Fruit fly (Drosophila melanogaster) whole organism, pupa: ENCODE measurements around the gene Utx.

Source experiments
- CG10348 ChIP-seq: fragments of 200-800 bp; sonication (Bioruptor generic); IDR thresholded peaks from 2 replicates; pipeline ENCODE4 v1.3.6; 2022; ENCODE audit warnings: missing biosample characterization, missing genetic modification characterization
- CG12605 ChIP-seq: fragments of 200-800 bp; sonication (Bioruptor generic); IDR thresholded peaks from 2 replicates; pipeline ENCODE4 v1.3.6; 2022; ENCODE audit warnings: missing biosample characterization, missing genetic modification characterization
- CG13204 ChIP-seq: fragments of 200-800 bp; sonication (Bioruptor generic); optimal IDR thresholded peaks from 2 replicates; lab custom pipeline; 2018; ENCODE audit warnings: missing biosample characterization, mild to moderate bottlenecking, missing genetic modification characterization, moderate library complexity
- CG14655 ChIP-seq: fragments of 200-800 bp; sonication (Bioruptor generic); optimal IDR thresholded peaks from 3 replicates; lab custom pipeline; 2017; ENCODE audit warnings: mild to moderate bottlenecking, missing biosample characterization, missing genetic modification reagents, missing genetic modification characterization
- CG15710 ChIP-seq: fragments of 200-800 bp; sonication (Bioruptor generic); optimal IDR thresholded peaks from 2 replicates; lab custom pipeline; 2018; ENCODE audit warnings: missing biosample characterization, mild to moderate bottlenecking, missing genetic modification characterization, moderate library complexity
- CG17806 ChIP-seq: fragments of 200-800 bp; sonication (Bioruptor generic); optimal IDR thresholded peaks from 2 replicates; lab custom pipeline; 2018; ENCODE audit warnings: missing biosample characterization, mild to moderate bottlenecking, missing genetic modification characterization, moderate library complexity
- CG32121 ChIP-seq: fragments of 200-800 bp; sonication (Bioruptor generic); IDR thresholded peaks from 2 replicates; pipeline ENCODE4 v1.3.6; 2022; ENCODE audit warnings: missing biosample characterization, missing genetic modification characterization
- CG34367 ChIP-seq: fragments of 200-800 bp; sonication (Bioruptor generic); optimal IDR thresholded peaks from 2 replicates; lab custom pipeline; 2018; ENCODE audit warnings: missing biosample characterization, mild to moderate bottlenecking, missing genetic modification characterization
- CG4496 ChIP-seq: fragments of 200-800 bp; sonication (Bioruptor generic); IDR thresholded peaks from 3 replicates; pipeline ENCODE4 v1.3.6; 2022; ENCODE audit warnings: missing biosample characterization, missing genetic modification characterization
- CG8159 ChIP-seq: fragments of 200-800 bp; sonication (Bioruptor generic); optimal IDR thresholded peaks from 3 replicates; lab custom pipeline; 2018; ENCODE audit warnings: missing biosample characterization, mild to moderate bottlenecking, missing genetic modification characterization, moderate library complexity
- CG8301 ChIP-seq: fragments of 200-800 bp; sonication (Bioruptor generic); optimal IDR thresholded peaks from 2 replicates; lab custom pipeline; 2018; ENCODE audit warnings: missing biosample characterization, mild to moderate bottlenecking, missing genetic modification characterization
- CG9948 ChIP-seq: fragments of 200-800 bp; sonication (Bioruptor generic); optimal IDR thresholded peaks from 2 replicates; lab custom pipeline; 2018; ENCODE audit warnings: missing biosample characterization, mild to moderate bottlenecking, missing genetic modification characterization, moderate library complexity
- D1 ChIP-seq: fragments of 200-800 bp; sonication (Bioruptor generic); optimal IDR thresholded peaks from 2 replicates; lab custom pipeline; 2018; ENCODE audit warnings: missing biosample characterization, mild to moderate bottlenecking, missing genetic modification characterization, moderate library complexity
- EcR ChIP-seq: fragments of 200-800 bp; sonication (Bioruptor generic); optimal IDR thresholded peaks from 3 replicates; lab custom pipeline; 2019; ENCODE audit warnings: missing biosample characterization, missing genetic modification characterization, mild to moderate bottlenecking, moderate library complexity, missing genetic modification reagents
- Ets98B ChIP-seq: fragments of 200-800 bp; sonication (Bioruptor generic); IDR thresholded peaks from 2 replicates; pipeline ENCODE4 v1.3.6; 2022; ENCODE audit warnings: missing biosample characterization, missing genetic modification characterization
- Pif1A ChIP-seq: fragments of 200-800 bp; sonication (Bioruptor generic); optimal IDR thresholded peaks from 3 replicates; lab custom pipeline; 2016; ENCODE audit warnings: missing biosample characterization, missing genetic modification characterization
- Pif1B ChIP-seq: fragments of 200-800 bp; sonication (Bioruptor generic); optimal IDR thresholded peaks from 3 replicates; lab custom pipeline; 2016; ENCODE audit warnings: missing biosample characterization, missing genetic modification characterization
- Snoo ChIP-seq: fragments of 200-800 bp; sonication (Bioruptor generic); optimal IDR thresholded peaks from 3 replicates; lab custom pipeline; 2017; ENCODE audit warnings: missing biosample characterization, mild to moderate bottlenecking, missing genetic modification characterization, inconsistent platforms
- fd96Ca ChIP-seq: fragments of 200-800 bp; sonication (Bioruptor generic); IDR thresholded peaks from 3 replicates; pipeline ENCODE4 v1.3.6; 2022; ENCODE audit warnings: missing biosample characterization, missing genetic modification characterization
- gl ChIP-seq: fragments of 200-800 bp; sonication (Bioruptor generic); optimal IDR thresholded peaks from 2 replicates; lab custom pipeline; 2018; ENCODE audit warnings: missing biosample characterization, mild to moderate bottlenecking, missing genetic modification characterization
- rn ChIP-seq: fragments of 200-800 bp; sonication (Bioruptor generic); IDR thresholded peaks from 2 replicates; pipeline ENCODE4 v1.3.6; 2022; ENCODE audit warnings: missing biosample characterization, missing genetic modification characterization

Gene Utx

DNA sequence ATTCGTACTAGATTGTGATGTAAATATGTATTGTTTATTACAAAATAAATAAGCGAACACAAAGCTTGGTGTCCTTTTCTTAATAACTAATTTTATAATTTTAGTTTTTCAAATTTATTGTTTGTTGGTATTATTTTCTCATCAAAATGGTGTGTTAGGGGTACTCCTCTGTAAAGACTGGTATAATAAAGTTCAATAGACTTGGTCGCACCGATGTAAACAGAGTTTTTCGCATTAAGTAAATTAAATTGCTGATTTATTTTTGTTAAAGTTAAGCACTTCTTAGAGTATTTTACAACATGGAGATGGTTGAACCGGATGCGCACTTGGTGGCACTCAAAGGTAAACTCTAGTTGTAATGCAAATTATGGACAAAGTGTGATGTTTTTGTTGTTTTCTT lies 12.1 kb downstream of the Utx start, which contains the start of gene CG4953:
Gene CG4953 (plus strand): TSS at position 193 of the 400 bp plus-strand sequence.
- TF ChIP-seq CG34367 (tag; lab: Kevin White, UChicago) (no peak), D1 (tag; lab: Kevin White, UChicago) (no peak), fd96Ca (GFP tag; lab: Robert Waterston, UW) (no peak), gl (tag; lab: Kevin White, UChicago) (no peak), CG9948 (tag; lab: Kevin White, UChicago) (no peak), Pif1A (GFP tag; lab: Kevin White, UChicago) (no peak), CG8159 (tag; lab: Kevin White, UChicago) (no peak), CG15710 (no peak), Snoo (tag; lab: Kevin White, UChicago) (no peak)
- TF ChIP-seq, all 21 proteins: peak for 0

DNA sequence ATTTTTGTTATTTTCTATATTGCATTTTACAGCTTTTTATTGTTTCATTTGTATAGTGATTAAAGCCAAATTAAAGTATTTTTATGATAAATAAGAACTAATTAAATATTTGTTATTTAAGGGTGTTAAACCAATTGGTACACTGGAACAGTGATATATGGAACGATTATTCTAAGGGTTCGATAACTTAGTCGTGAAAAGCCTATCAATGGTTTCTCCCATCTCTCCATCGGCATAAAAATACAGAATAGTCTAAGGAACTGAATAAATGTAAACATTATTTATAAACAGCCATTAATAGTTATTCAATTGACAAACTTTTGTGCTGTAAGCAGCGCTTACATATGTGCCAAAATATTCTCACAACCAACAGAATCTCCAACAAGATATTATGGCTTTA lies 13.5 kb downstream of the Utx start, which contains the start of gene Mob3:
Gene Mob3 (plus strand): TSS at position 208 of the 400 bp plus-strand sequence.
- no peak for TF ChIP-seq Pif1A (GFP tag; lab: Kevin White, UChicago)

DNA sequence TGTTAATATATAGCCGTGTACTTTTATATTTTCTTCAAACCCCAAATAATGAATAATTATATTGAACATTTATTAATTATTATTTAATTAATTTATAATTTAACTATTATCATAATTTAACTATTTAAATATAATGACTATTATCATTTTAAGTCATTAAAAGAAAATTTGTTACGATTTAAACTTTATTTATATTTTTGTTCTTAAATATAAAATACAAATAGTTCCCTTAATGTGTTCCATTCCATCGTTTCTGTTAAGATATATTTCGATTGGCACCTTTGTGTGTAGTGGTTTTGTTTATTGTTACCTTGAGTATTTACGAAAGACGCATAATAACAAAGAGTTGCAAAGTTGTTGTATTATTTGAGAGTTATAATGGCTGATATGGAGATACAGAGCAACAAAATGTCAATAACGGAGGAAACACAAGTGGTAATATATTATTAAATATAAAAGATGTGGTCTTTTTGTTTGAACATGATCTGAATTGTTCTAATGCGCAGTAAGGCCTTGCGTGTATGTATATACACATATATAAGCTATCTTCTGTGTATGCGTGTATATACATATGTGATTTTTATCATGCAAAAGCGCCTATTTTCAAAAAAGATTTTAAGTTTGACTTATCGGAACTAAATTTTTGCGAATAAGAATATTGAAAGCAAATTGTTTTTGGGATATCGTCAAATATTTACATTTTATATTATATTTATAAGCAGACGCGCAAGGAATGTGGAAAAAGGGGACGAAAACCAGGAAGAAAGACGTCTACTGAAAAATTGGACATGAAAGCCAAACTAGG lies 14.6 kb downstream of the Utx start, which contains the start of gene REPTOR-BP:
Gene REPTOR-BP (plus strand): TSS at position 296 of the 805 bp plus-strand sequence.
- TF ChIP-seq Snoo (tag; lab: Kevin White, UChicago) (peak; percentile 8), CG4496 (GFP tag; lab: Robert Waterston, UW) (no peak), CG34367 (tag; lab: Kevin White, UChicago) (no peak), CG14655 (no peak), CG17806 (tag; lab: Kevin White, UChicago) (no peak)

DNA sequence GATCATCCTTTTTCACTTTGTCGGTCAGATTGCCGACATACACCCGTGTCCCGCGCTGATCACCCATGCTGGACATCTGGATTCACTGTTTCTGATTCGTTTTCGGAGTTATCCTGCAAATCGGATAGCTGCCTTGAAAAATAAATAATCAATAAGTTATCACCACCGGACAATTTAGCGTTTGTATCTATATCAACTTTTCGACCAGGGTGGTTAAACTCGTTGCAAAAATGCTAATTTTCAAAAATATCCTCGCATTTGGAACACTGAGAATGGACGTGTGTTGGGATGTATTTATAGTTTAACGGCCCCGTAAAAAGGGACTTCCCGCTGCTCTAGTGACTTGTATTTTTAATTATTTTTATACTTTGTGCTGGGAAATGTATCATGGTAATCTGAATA lies 15.3 kb downstream of the Utx start, which contains the start of gene Rsf1:
Gene Rsf1 (minus strand): TSS at position 212 of the 402 bp plus-strand sequence.
- no peak for TF ChIP-seq CG34367 (tag; lab: Kevin White, UChicago)
- TF ChIP-seq Pif1B (GFP tag; lab: Kevin White, UChicago) = no peak
- no peak for TF ChIP-seq CG17806 (tag; lab: Kevin White, UChicago)
- TF ChIP-seq Ets98B (GFP tag; lab: Robert Waterston, UW) = no peak
- no peak for TF ChIP-seq fd96Ca (GFP tag; lab: Robert Waterston, UW)
- peak; percentile 8 for TF ChIP-seq CG15710
- no peak for TF ChIP-seq CG8159 (tag; lab: Kevin White, UChicago)
- no peak for TF ChIP-seq CG10348 (GFP tag; lab: Robert Waterston, UW)

DNA sequence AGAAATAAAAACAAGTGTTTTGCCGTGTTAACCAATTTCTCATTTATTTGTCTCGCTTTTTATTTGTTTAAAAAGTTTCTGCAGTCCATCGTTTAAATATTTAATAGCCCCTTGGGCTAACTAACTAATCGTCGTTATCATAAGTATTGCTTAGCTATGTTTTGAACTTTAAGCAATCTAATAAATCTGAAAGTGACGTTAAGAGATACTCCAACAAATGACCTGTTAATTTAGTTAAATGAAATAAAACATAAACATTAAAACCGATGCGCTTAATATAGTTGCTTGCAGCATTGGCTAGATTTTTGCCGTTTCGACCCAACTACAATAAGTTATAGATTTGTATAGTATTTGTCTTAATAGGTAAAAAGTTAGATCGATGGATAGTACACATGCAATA lies 16.8 kb downstream of the Utx start:
- TF ChIP-seq CG9948 (tag; lab: Kevin White, UChicago) (no peak), CG34367 (tag; lab: Kevin White, UChicago) (no peak), CG4496 (GFP tag; lab: Robert Waterston, UW) (no peak), EcR (GFP tag; lab: Kevin White, UChicago) (no peak), CG8301 (tag; lab: Kevin White, UChicago) (no peak), rn (GFP tag; lab: Robert Waterston, UW) (no peak), gl (tag; lab: Kevin White, UChicago) (no peak), CG32121 (GFP tag; lab: Robert Waterston, UW) (no peak), D1 (tag; lab: Kevin White, UChicago) (no peak), Snoo (tag; lab: Kevin White, UChicago) (no peak), Pif1A (GFP tag; lab: Kevin White, UChicago) (no peak), CG14655 (no peak), Pif1B (GFP tag; lab: Kevin White, UChicago) (no peak), CG15710 (no peak), CG12605 (no peak), fd96Ca (GFP tag; lab: Robert Waterston, UW) (no peak), CG13204 (GFP tag; lab: Kevin White, UChicago) (no peak), CG17806 (tag; lab: Kevin White, UChicago) (no peak)

DNA sequence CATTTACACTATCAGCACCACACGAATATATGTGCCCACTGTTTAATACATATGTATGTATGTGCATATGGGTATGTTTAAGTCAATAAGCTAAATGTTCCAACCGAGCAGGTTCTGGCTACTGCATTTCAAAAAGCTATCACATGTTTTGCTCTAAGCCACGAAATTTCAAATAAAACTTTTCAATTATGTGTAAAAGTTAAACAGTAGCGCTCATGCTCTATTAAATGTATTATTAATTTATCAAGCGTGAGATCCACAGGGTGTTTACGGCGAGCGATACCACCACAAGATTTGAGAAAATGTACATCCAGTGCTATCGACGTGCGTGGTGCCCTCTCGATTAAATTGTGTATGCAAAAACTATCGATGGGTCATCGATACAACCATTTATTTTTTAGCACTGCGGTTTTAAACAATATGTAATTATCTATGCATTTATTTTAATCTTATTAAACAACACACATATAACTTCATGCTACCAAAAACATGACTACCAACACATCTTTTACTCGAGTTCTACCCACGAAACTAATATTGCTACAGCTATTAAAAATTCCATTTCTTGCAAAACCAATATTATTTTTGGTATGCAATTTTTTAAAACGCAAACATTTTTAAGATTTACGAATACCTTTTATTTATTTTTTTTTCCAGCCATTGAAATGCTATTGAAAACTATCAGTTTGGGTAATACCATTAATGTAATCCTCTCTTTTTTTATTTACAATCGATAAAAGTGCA lies 17.7 kb downstream of the Utx start, which contains the start of gene Pten:
Gene Pten (minus strand): TSS at position 300 of the 744 bp plus-strand sequence.
- TF ChIP-seq CG8301 (tag; lab: Kevin White, UChicago) (peak; percentile 60), CG10348 (GFP tag; lab: Robert Waterston, UW) (no peak), Snoo (tag; lab: Kevin White, UChicago) (peak; percentile 16), CG12605 (peak; percentile 74; the same call in 1 of the 2 replicates), rn (GFP tag; lab: Robert Waterston, UW) (no peak), CG15710 (peak; percentile 23), CG9948 (tag; lab: Kevin White, UChicago) (peak; percentile 55), CG32121 (GFP tag; lab: Robert Waterston, UW) (peak; percentile 64), CG4496 (GFP tag; lab: Robert Waterston, UW) (no peak), D1 (tag; lab: Kevin White, UChicago) (no peak), Pif1A (GFP tag; lab: Kevin White, UChicago) (peak; percentile 53), CG17806 (tag; lab: Kevin White, UChicago) (peak; percentile 49), Pif1B (GFP tag; lab: Kevin White, UChicago) (peak; percentile 14)
